Worm (Caenorhabditis elegans): ENCODE measurements around the gene D1005.6.

The D1005.6 gene

DNA sequence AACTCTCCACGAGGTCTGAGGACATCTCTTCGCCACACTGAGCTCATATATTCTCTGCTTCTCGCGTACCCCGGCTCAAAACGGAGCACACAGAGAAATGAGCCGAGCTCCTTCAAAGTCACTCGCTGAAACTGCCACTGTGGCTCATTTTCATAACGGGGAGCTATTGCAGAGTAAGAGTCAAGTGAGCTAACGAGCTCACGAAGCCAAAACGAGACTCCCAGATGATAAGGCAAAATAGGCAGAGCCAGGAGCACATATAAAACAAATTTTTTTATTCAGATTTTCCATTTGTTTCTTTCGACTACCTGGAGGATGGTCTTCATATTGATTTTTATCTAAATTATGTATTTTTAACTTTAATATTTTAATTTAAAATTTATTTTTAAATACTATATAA lies 40.1 kb downstream of the D1005.6 start, which contains the start of gene F19G12.3:
Gene F19G12.3 (plus strand): TSS at position 301 of the 400 bp plus-strand sequence.
- TF ChIP-seq ama-1 (optimal IDR thresholded peaks at IDR 0.05) (no peak), aly-1 (tag; optimal IDR thresholded peaks at IDR 0.05) (no peak), scrt-1 (GFP tag; IDR thresholded peaks at IDR 0.05) (no peak), tbx-11 (GFP tag; IDR thresholded peaks at IDR 0.05) (no peak), ets-7 (tag; optimal IDR thresholded peaks at IDR 0.05) (no peak), F13C5.2 (tag; optimal IDR thresholded peaks at IDR 0.05) (no peak), pes-1 (GFP tag; IDR thresholded peaks at IDR 0.05) (no peak), hmbx-1 (tag; optimal IDR thresholded peaks at IDR 0.05) (no peak), ceh-13 (GFP tag; optimal IDR thresholded peaks at IDR 0.05) (no peak)

DNA sequence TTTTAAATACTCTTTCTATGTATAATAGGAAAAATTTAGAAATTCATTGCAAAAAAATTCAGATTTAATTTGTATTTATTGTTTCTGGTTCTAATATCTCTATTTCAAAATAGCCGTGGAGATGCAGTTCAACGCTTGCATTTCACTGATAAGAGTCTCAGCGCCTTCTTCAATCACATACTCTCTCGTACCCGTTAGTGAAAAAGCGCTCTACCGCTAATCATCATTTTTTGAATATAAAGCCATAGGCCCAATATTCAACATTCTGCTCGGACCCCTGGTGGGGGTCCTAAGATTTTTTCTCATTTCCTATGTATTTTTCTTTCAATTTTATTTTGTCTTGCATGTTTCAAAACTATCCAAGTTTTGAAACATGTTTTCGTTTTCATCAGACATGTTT lies 44.1 kb downstream of the D1005.6 start:
- TF ChIP-seq hmbx-1 (tag; optimal IDR thresholded peaks at IDR 0.05) (no peak), hnd-1 (tag; optimal IDR thresholded peaks at IDR 0.05) (no peak), pes-1 (GFP tag; IDR thresholded peaks at IDR 0.05) (no peak), aly-1 (tag; optimal IDR thresholded peaks at IDR 0.05) (no peak), B0310.2 (tag; optimal IDR thresholded peaks at IDR 0.05) (no peak), ets-7 (tag; optimal IDR thresholded peaks at IDR 0.05) (no peak), ceh-36 (tag; optimal IDR thresholded peaks at IDR 0.05) (no peak), tbx-11 (GFP tag; IDR thresholded peaks at IDR 0.05) (no peak), hmg-4 (GFP tag; optimal IDR thresholded peaks at IDR 0.05) (no peak), tra-4 (tag; optimal IDR thresholded peaks at IDR 0.05) (no peak), F13C5.2 (tag; optimal IDR thresholded peaks at IDR 0.05) (no peak), flt-1 (GFP tag; IDR thresholded peaks at IDR 0.05) (no peak)

DNA sequence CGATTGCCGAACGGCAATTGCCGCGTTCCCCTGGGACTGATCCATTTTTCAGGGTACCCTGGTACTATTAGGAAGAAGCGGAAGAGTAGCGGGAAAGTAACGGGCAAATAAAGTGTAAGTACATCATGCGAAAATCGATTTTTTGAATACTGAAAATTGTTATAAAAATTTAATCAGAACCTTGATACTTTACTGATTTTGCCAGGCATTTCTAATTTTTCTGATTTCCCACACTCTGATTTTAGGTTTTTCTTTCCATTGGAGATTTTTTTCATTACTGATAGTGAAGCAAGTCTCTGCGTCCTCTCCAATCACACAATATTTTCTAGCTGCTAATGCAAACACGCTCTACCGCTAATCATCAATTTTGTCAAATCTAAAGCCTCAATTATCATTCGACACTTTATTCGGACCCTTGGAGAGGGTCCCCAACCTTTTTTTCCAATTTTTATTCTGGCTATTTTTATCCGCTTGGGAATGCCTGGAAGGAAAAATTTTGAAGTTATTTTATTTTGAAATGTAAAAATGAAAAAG lies 45.4 kb downstream of the D1005.6 start, which contains the start of gene F19G12.9:
Gene F19G12.9 (plus strand): TSS at position 51 of the 534 bp plus-strand sequence.
- TF ChIP-seq pes-1 (GFP tag; IDR thresholded peaks at IDR 0.05) (no peak), ceh-13 (GFP tag; optimal IDR thresholded peaks at IDR 0.05) (no peak), hmbx-1 (tag; optimal IDR thresholded peaks at IDR 0.05) (no peak), tbx-37 (GFP tag; conservative IDR thresholded peaks at IDR 0.05) (no peak), F13C5.2 (tag; optimal IDR thresholded peaks at IDR 0.05) (no peak), sea-1 (GFP tag; conservative IDR thresholded peaks at IDR 0.05) (no peak), tra-4 (tag; optimal IDR thresholded peaks at IDR 0.05) (no peak), aly-1 (tag; optimal IDR thresholded peaks at IDR 0.05) (no peak), scrt-1 (GFP tag; IDR thresholded peaks at IDR 0.05) (no peak), hmg-4 (GFP tag; optimal IDR thresholded peaks at IDR 0.05) (no peak), hnd-1 (tag; optimal IDR thresholded peaks at IDR 0.05) (no peak)

DNA sequence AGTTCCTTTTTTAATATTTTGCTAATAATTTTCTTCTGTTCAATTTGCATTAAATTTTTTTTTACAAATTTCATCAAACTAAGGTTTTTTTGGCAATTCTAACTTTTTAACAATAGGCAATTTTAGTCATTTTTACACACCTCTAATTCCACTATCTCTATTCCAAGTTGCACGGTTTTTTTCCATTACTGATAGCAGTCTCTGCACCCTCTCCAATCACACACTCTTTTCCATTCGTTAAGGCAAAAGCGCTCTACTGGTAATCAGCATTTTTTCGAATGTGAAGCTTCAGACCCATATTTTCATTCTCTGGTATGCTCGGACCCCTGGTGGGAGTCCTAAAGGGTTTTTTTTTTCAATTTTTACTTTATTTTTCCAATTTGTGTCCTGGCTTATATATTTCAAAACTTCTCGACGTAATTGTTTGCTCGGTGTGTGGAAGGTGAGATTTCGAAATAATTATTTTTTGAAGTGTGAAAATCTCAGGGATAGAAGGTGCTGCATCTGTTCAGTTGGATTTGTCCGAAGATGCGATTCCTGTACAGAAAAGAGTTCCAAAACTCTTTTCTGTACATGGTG lies 47.7 kb downstream of the D1005.6 start, which contains the start of the genes F19G12.4 and F19G12.8:
Gene F19G12.4 (plus strand): TSS at position 529 of the 579 bp plus-strand sequence.
Gene F19G12.8 (plus strand): TSS at position 545 of the 579 bp plus-strand sequence.
- no peak for TF ChIP-seq tbx-37 (GFP tag; conservative IDR thresholded peaks at IDR 0.05)
- TF ChIP-seq hmg-4 (GFP tag; optimal IDR thresholded peaks at IDR 0.05): no peak
- TF ChIP-seq flt-1 (GFP tag; IDR thresholded peaks at IDR 0.05): no peak
- TF ChIP-seq pes-1 (GFP tag; IDR thresholded peaks at IDR 0.05): no peak
- TF ChIP-seq ceh-36 (tag; optimal IDR thresholded peaks at IDR 0.05): no peak
- TF ChIP-seq scrt-1 (GFP tag; IDR thresholded peaks at IDR 0.05): no peak
- TF ChIP-seq aly-1 (tag; optimal IDR thresholded peaks at IDR 0.05): no peak
- no peak for TF ChIP-seq B0310.2 (tag; optimal IDR thresholded peaks at IDR 0.05)
- TF ChIP-seq ets-7 (tag; optimal IDR thresholded peaks at IDR 0.05): no peak
- TF ChIP-seq tra-4 (tag; optimal IDR thresholded peaks at IDR 0.05): no peak
- TF ChIP-seq tbx-11 (GFP tag; IDR thresholded peaks at IDR 0.05): no peak
- no peak for TF ChIP-seq hmbx-1 (tag; optimal IDR thresholded peaks at IDR 0.05)

DNA sequence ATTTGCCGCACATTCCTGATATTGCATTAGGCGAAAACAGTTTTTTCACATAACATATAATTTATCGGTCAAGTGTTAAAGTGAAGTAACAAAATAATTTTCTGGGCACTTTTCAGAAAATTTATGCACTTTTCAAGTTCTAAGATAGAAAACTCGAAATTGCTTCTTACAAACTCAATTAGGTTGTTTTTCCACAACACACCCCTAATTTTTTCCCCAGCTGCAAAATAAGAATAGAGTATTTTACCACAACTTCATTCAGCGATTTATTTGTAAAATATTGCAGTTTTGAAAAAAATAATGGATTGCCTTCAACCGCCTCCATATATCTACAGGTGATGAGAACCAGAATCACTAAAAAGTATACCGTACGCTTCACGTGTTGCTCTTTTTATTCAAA lies 51.8 kb downstream of the D1005.6 start, which contains the start of gene srh-19:
Gene srh-19 (plus strand): TSS at position 301 of the 400 bp plus-strand sequence.
- TF ChIP-seq ceh-36 (tag; optimal IDR thresholded peaks at IDR 0.05) (no peak), tbx-37 (GFP tag; conservative IDR thresholded peaks at IDR 0.05) (no peak), ets-7 (tag; optimal IDR thresholded peaks at IDR 0.05) (no peak), pes-1 (GFP tag; IDR thresholded peaks at IDR 0.05) (no peak), hmbx-1 (tag; optimal IDR thresholded peaks at IDR 0.05) (no peak), aly-1 (tag; optimal IDR thresholded peaks at IDR 0.05) (no peak)

Measured in whole organism, early embryonic.